Fruit fly (Drosophila melanogaster) whole organism, embryonic: ENCODE measurements around the gene QIL1.

Experiments
- Ada2b ChIP-seq: fragments of 200-800 bp; sonication (Bioruptor generic); IDR thresholded peaks from 2 replicates; pipeline ENCODE4 v1.3.6; 2022; ENCODE audit warnings: missing biosample characterization, missing genetic modification characterization
- CG10267 ChIP-seq: fragments of 200-800 bp; sonication (Bioruptor generic); optimal IDR thresholded peaks from 2 replicates; lab custom pipeline; 2018; ENCODE audit warnings: missing biosample characterization, mild to moderate bottlenecking, missing genetic modification characterization, moderate library complexity
- CG12071 ChIP-seq: fragments of 200-800 bp; sonication (Bioruptor generic); optimal IDR thresholded peaks from 3 replicates; lab custom pipeline; 2018; ENCODE audit warnings: missing biosample characterization, mild to moderate bottlenecking, missing genetic modification characterization
- CG12219 ChIP-seq: fragments of 200-800 bp; sonication (Bioruptor generic); optimal IDR thresholded peaks from 3 replicates; lab custom pipeline; 2018; ENCODE audit warnings: missing biosample characterization, mild to moderate bottlenecking, missing genetic modification characterization
- CG12391 ChIP-seq: fragments of 200-800 bp; sonication (Bioruptor generic); optimal IDR thresholded peaks from 3 replicates; lab custom pipeline; 2018; ENCODE audit warnings: missing biosample characterization, mild to moderate bottlenecking, missing genetic modification characterization, moderate library complexity
- CG12769 ChIP-seq: fragments of 200-800 bp; sonication (Bioruptor generic); optimal IDR thresholded peaks from 2 replicates; lab custom pipeline; 2019; ENCODE audit warnings: missing biosample characterization, mild to moderate bottlenecking, missing genetic modification characterization, moderate library complexity
- CG12942 ChIP-seq: fragments of 200-800 bp; sonication (Bioruptor generic); optimal IDR thresholded peaks from 3 replicates; lab custom pipeline; 2016; ENCODE audit warnings: missing biosample characterization, missing genetic modification characterization
- CG14965 ChIP-seq: fragments of 200-800 bp; sonication (Bioruptor generic); optimal IDR thresholded peaks from 2 replicates; lab custom pipeline; 2016; ENCODE audit warnings: missing biosample characterization, missing genetic modification characterization, borderline replicate concordance
- CG1529 ChIP-seq: fragments of 200-800 bp; sonication (Bioruptor generic); optimal IDR thresholded peaks from 3 replicates; lab custom pipeline; 2018; ENCODE audit warnings: missing biosample characterization, missing genetic modification characterization
- CG15514 ChIP-seq: fragments of 200-800 bp; sonication (Bioruptor generic); optimal IDR thresholded peaks from 3 replicates; lab custom pipeline; 2017; ENCODE audit warnings: missing biosample characterization, missing genetic modification characterization, mild to moderate bottlenecking, moderate library complexity, missing genetic modification reagents
- CG16813 ChIP-seq: fragments of 200-800 bp; sonication (Bioruptor generic); IDR thresholded peaks from 3 replicates; pipeline ENCODE4 v1.3.6; 2022; ENCODE audit warnings: missing biosample characterization, missing genetic modification characterization; ENCODE audit not compliant: partially characterized antibody
- CG16815 ChIP-seq: fragments of 200-800 bp; sonication (Bioruptor generic); optimal IDR thresholded peaks from 3 replicates; lab custom pipeline; 2017; ENCODE audit warnings: missing biosample characterization, mild to moderate bottlenecking, missing genetic modification characterization
- CG17186 ChIP-seq: fragments of 200-800 bp; sonication (Bioruptor generic); optimal IDR thresholded peaks from 3 replicates; lab custom pipeline; 2017; ENCODE audit warnings: missing biosample characterization, missing genetic modification reagents, missing genetic modification characterization
- CG31365 ChIP-seq: fragments of 200-800 bp; sonication (Bioruptor generic); optimal IDR thresholded peaks from 2 replicates; lab custom pipeline; 2018; ENCODE audit warnings: missing biosample characterization, mild to moderate bottlenecking, missing genetic modification characterization
- CG32767 ChIP-seq: fragments of 200-800 bp; sonication (Bioruptor generic); IDR thresholded peaks from 2 replicates; pipeline ENCODE4 v1.3.6; 2022; ENCODE audit warnings: missing biosample characterization, missing genetic modification characterization
- CG32772 ChIP-seq: fragments of 200-800 bp; sonication (Bioruptor generic); IDR thresholded peaks from 2 replicates; pipeline ENCODE4 v1.3.6; 2022; ENCODE audit warnings: missing biosample characterization, missing genetic modification characterization
- CG34224 ChIP-seq: fragments of 200-800 bp; sonication (Bioruptor generic); IDR thresholded peaks from 3 replicates; pipeline ENCODE4 v1.3.6; 2022; ENCODE audit warnings: missing biosample characterization, missing genetic modification characterization; ENCODE audit not compliant: partially characterized antibody
- CG42726 ChIP-seq: fragments of 200-800 bp; sonication (Bioruptor generic); IDR thresholded peaks from 2 replicates; pipeline ENCODE4 v1.3.6; 2022; ENCODE audit warnings: missing biosample characterization, missing genetic modification characterization; ENCODE audit not compliant: partially characterized antibody
- CG7928 ChIP-seq: fragments of 200-800 bp; sonication (Bioruptor generic); optimal IDR thresholded peaks from 2 replicates; lab custom pipeline; 2017; ENCODE audit warnings: missing biosample characterization, mild to moderate bottlenecking, missing genetic modification characterization
- CG9797 ChIP-seq: fragments of 200-800 bp; sonication (Bioruptor generic); optimal IDR thresholded peaks from 3 replicates; lab custom pipeline; 2018; ENCODE audit warnings: missing biosample characterization, mild to moderate bottlenecking, missing genetic modification characterization
- CTCF ChIP-seq: fragments of 200-800 bp; sonication (Bioruptor generic); optimal IDR thresholded peaks from 2 replicates; lab custom pipeline; 2017; ENCODE audit warnings: missing biosample characterization, mild to moderate bottlenecking, missing genetic modification characterization, moderate library complexity
- CkIIα-i1 ChIP-seq: fragments of 200-800 bp; sonication (Bioruptor generic); IDR thresholded peaks from 2 replicates; pipeline ENCODE4 v1.3.6; 2022; ENCODE audit warnings: missing biosample characterization, missing genetic modification characterization
- CrebB ChIP-seq: fragments of 200-800 bp; sonication (Bioruptor generic); optimal IDR thresholded peaks from 3 replicates; lab custom pipeline; 2018; ENCODE audit warnings: missing biosample characterization, mild to moderate bottlenecking, missing genetic modification characterization
- Dad ChIP-seq: fragments of 200-800 bp; sonication (Bioruptor generic); optimal IDR thresholded peaks from 3 replicates; lab custom pipeline; 2016; ENCODE audit warnings: missing biosample characterization, missing genetic modification characterization
- Dp ChIP-seq: fragments of 200-800 bp; sonication (Bioruptor generic); optimal IDR thresholded peaks from 2 replicates; lab custom pipeline; 2018; ENCODE audit warnings: missing biosample characterization, mild to moderate bottlenecking, missing genetic modification characterization, moderate library complexity
- Elba2 ChIP-seq: fragments of 200-800 bp; sonication (Bioruptor generic); optimal IDR thresholded peaks from 3 replicates; lab custom pipeline; 2016; ENCODE audit warnings: missing biosample characterization, missing genetic modification characterization
- Ets97D ChIP-seq: fragments of 200-800 bp; sonication (Bioruptor generic); optimal IDR thresholded peaks from 3 replicates; lab custom pipeline; 2016; ENCODE audit warnings: missing biosample characterization, missing genetic modification characterization
- Fer1 ChIP-seq: fragments of 200-800 bp; sonication (Bioruptor generic); optimal IDR thresholded peaks from 2 replicates; lab custom pipeline; 2017; ENCODE audit warnings: missing biosample characterization, mild to moderate bottlenecking, missing genetic modification characterization
- Myb ChIP-seq: fragments of 200-800 bp; sonication (Bioruptor generic); optimal IDR thresholded peaks from 2 replicates; lab custom pipeline; 2016; ENCODE audit warnings: missing biosample characterization, missing genetic modification characterization
- NC2β ChIP-seq: fragments of 200-800 bp; sonication (Bioruptor generic); optimal IDR thresholded peaks from 2 replicates; lab custom pipeline; 2016; ENCODE audit warnings: missing biosample characterization, missing genetic modification characterization
- Nf-YB ChIP-seq: fragments of 200-800 bp; sonication (Bioruptor generic); optimal IDR thresholded peaks from 3 replicates; lab custom pipeline; 2019; ENCODE audit warnings: missing biosample characterization, mild to moderate bottlenecking, missing genetic modification characterization, moderate library complexity
- Nf-YC ChIP-seq: fragments of 200-800 bp; optimal IDR thresholded peaks from 3 replicates; lab custom pipeline; 2019; ENCODE audit warnings: missing biosample characterization, mild to moderate bottlenecking, missing genetic modification characterization, moderate library complexity
- Pdp1 ChIP-seq, 2 experiments: fragments of 200-800 bp; sonication (Bioruptor generic); optimal IDR thresholded peaks; 3 replicates each; lab custom pipeline; 2016; ENCODE audit warnings: missing biosample characterization in 2 of 2, missing genetic modification characterization in 2 of 2, mild to moderate bottlenecking in 1 of 2, moderate library complexity in 1 of 2
- ab ChIP-seq: fragments of 200-800 bp; sonication (Bioruptor generic); optimal IDR thresholded peaks from 2 replicates; lab custom pipeline; 2016; ENCODE audit warnings: missing biosample characterization, missing genetic modification characterization
- bsh ChIP-seq, 2 experiments: fragments of 200-800 bp; sonication (Bioruptor generic); optimal IDR thresholded peaks; 2 replicates each; lab custom pipeline; 2017 to 2018; ENCODE audit warnings: mild to moderate bottlenecking in 2 of 2, missing biosample characterization in 2 of 2, missing genetic modification characterization in 2 of 2, moderate library complexity in 1 of 2
- caup ChIP-seq: fragments of 200-800 bp; sonication (Bioruptor generic); optimal IDR thresholded peaks from 3 replicates; lab custom pipeline; 2017; ENCODE audit warnings: missing biosample characterization, mild to moderate bottlenecking, missing genetic modification characterization, moderate library complexity; ENCODE audit not compliant: severe bottlenecking
- chn ChIP-seq: fragments of 200-800 bp; sonication (Bioruptor generic); optimal IDR thresholded peaks from 2 replicates; lab custom pipeline; 2016; ENCODE audit warnings: missing biosample characterization, missing genetic modification characterization
- dati ChIP-seq: fragments of 200-800 bp; sonication (Bioruptor generic); IDR thresholded peaks from 2 replicates; pipeline ENCODE4 v1.3.6; 2022; ENCODE audit warnings: missing biosample characterization, missing genetic modification characterization
- disco-r ChIP-seq: fragments of 200-800 bp; sonication (Bioruptor generic); optimal IDR thresholded peaks from 2 replicates; lab custom pipeline; 2016; ENCODE audit warnings: missing biosample characterization, missing genetic modification characterization
- gcm ChIP-seq: fragments of 200-800 bp; sonication (Bioruptor generic); optimal IDR thresholded peaks from 2 replicates; lab custom pipeline; 2019; ENCODE audit warnings: missing biosample characterization, mild to moderate bottlenecking, missing genetic modification characterization, moderate library complexity
- gem ChIP-seq: fragments of 200-800 bp; sonication (Bioruptor generic); optimal IDR thresholded peaks from 2 replicates; lab custom pipeline; 2019; ENCODE audit warnings: missing biosample characterization, mild to moderate bottlenecking, missing genetic modification characterization, moderate library complexity
- knrl ChIP-seq: fragments of 200-800 bp; sonication (Bioruptor generic); IDR thresholded peaks from 3 replicates; pipeline ENCODE4 v1.3.6; 2022; ENCODE audit warnings: missing biosample characterization, missing genetic modification characterization; ENCODE audit not compliant: partially characterized antibody
- nerfin-2 ChIP-seq: fragments of 200-800 bp; sonication (Bioruptor generic); IDR thresholded peaks from 2 replicates; pipeline ENCODE4 v1.3.6; 2022; ENCODE audit warnings: missing biosample characterization, missing genetic modification characterization; ENCODE audit not compliant: partially characterized antibody
- org-1 ChIP-seq: fragments of 200-800 bp; sonication (Bioruptor generic); optimal IDR thresholded peaks from 2 replicates; lab custom pipeline; 2017; ENCODE audit warnings: missing biosample characterization, missing genetic modification characterization
- pum ChIP-seq: fragments of 200-800 bp; sonication (Bioruptor generic); optimal IDR thresholded peaks from 2 replicates; lab custom pipeline; 2016; ENCODE audit warnings: missing biosample characterization, missing genetic modification characterization
- sd ChIP-seq: fragments of 200-800 bp; sonication (Bioruptor generic); optimal IDR thresholded peaks from 3 replicates; lab custom pipeline; 2018; ENCODE audit warnings: missing biosample characterization, mild to moderate bottlenecking, missing genetic modification characterization, moderate library complexity
- unc-4 ChIP-seq: fragments of 200-800 bp; sonication (Bioruptor generic); IDR thresholded peaks from 2 replicates; pipeline ENCODE4 v1.3.6; 2022; ENCODE audit warnings: missing biosample characterization, missing genetic modification characterization; ENCODE audit not compliant: partially characterized antibody
- yki ChIP-seq: fragments of >200 bp; optimal IDR thresholded peaks from 3 replicates; lab custom pipeline; 2018
- zen ChIP-seq: fragments of 200-800 bp; sonication (Bioruptor generic); optimal IDR thresholded peaks from 3 replicates; lab custom pipeline; 2018; ENCODE audit warnings: missing biosample characterization, mild to moderate bottlenecking, missing genetic modification characterization, moderate library complexity

Gene QIL1

dm6 chr3L:17474711-17475451 lies 9.1 kb downstream of the QIL1 start, which contains the start of the genes UQCR-Q and CG46525:
UQCR-Q (plus strand) TSS chr3L:17474761.
CG46525 (plus strand) TSS chr3L:17475220.
- no peak for TF ChIP-seq dati
- TF ChIP-seq gem (tag; lab: Kevin White, UChicago), result no peak
- no peak for TF ChIP-seq CG16815 (GFP tag; lab: Kevin White, UChicago)
- TF ChIP-seq Elba2 (GFP tag; lab: Kevin White, UChicago), result peak; percentile 12
- no peak for TF ChIP-seq yki (lab: Kevin White, UChicago)
- TF ChIP-seq CG7928 (GFP tag; lab: Kevin White, UChicago), result no peak
- no peak for TF ChIP-seq caup
- peak; percentile 59 for TF ChIP-seq CG10267 (tag; lab: Kevin White, UChicago)
- TF ChIP-seq Nf-YC, result peak; percentile 25
- no peak for TF ChIP-seq Dad (GFP tag; lab: Kevin White, UChicago)
- TF ChIP-seq CrebB (tag; lab: Kevin White, UChicago), result peak; percentile 33
- TF ChIP-seq pum (GFP tag; lab: Kevin White, UChicago), result no peak
- TF ChIP-seq Dp (GFP tag; lab: Kevin White, UChicago), result peak; percentile 82
- peak; percentile 68 for TF ChIP-seq Myb (GFP tag; lab: Kevin White, UChicago)
- TF ChIP-seq zen (tag; lab: Kevin White, UChicago), result peak; percentile 45
- peak; percentile 74 for TF ChIP-seq CG15514 (GFP tag; lab: Kevin White, UChicago)
- TF ChIP-seq NC2β, result no peak
- TF ChIP-seq CG12769 (tag; lab: Kevin White, UChicago), result peak; percentile 48
- peak; percentile 22; the same call in 1 of the 3 replicates for TF ChIP-seq knrl (GFP tag; lab: Robert Waterston, UW)
- TF ChIP-seq CG12071, result no peak
- no peak for TF ChIP-seq CG32772 (GFP tag; lab: Robert Waterston, UW)
- TF ChIP-seq disco-r (GFP tag; lab: Kevin White, UChicago), result no peak
- no peak for TF ChIP-seq CG17186 (GFP tag; lab: Kevin White, UChicago)
- TF ChIP-seq Ets97D (GFP tag; lab: Kevin White, UChicago), result peak; percentile 81
- peak; percentile 75 for TF ChIP-seq CTCF (GFP tag; lab: Kevin White, UChicago)
- TF ChIP-seq chn (GFP tag; lab: Kevin White, UChicago), result no peak
- TF ChIP-seq bsh (GFP tag; optimal IDR thresholded peaks at IDR 0.05; lab: Kevin White, UChicago), result no peak
- no peak for TF ChIP-seq CG32767
- no peak for TF ChIP-seq Ada2b (GFP tag; lab: Robert Waterston, UW)
- peak; percentile 48 for TF ChIP-seq CG16813 (GFP tag; lab: Robert Waterston, UW)
- TF ChIP-seq nerfin-2 (GFP tag; lab: Robert Waterston, UW), result no peak
- peak; percentile 93 for TF ChIP-seq CG9797 (GFP tag; lab: Kevin White, UChicago)
- peak; percentile 13 for TF ChIP-seq Nf-YB (GFP tag; lab: Kevin White, UChicago)
- peak in 1 of 2 experiments; percentile 96 for TF ChIP-seq Pdp1 (GFP tag; optimal IDR thresholded peaks at IDR 0.05; lab: Kevin White, UChicago)
- TF ChIP-seq org-1 (GFP tag; lab: Kevin White, UChicago), result no peak
- no peak for TF ChIP-seq CG1529 (GFP tag; lab: Kevin White, UChicago)
- TF ChIP-seq gcm, result no peak
- 0 out of 2 replicates have a peak, but pooled peaks have one; percentile 36 for TF ChIP-seq unc-4 (GFP tag; lab: Robert Waterston, UW)
- TF ChIP-seq CG31365 (tag; lab: Kevin White, UChicago), result no peak
- peak; percentile 69 for TF ChIP-seq sd
- no peak for TF ChIP-seq CG34224
- TF ChIP-seq CG14965 (GFP tag; lab: Kevin White, UChicago), result no peak
- TF ChIP-seq CG42726, result peak; percentile 62
- TF ChIP-seq ab (GFP tag; lab: Kevin White, UChicago), result no peak
- peak; percentile 16 for TF ChIP-seq Fer1 (GFP tag; lab: Kevin White, UChicago)
- TF ChIP-seq CG12219 (GFP tag; lab: Kevin White, UChicago), result no peak
- no peak for TF ChIP-seq CkIIα-i1
- TF ChIP-seq CG12391 (tag; lab: Kevin White, UChicago), result no peak
- TF ChIP-seq CG12942 (GFP tag; lab: Kevin White, UChicago), result no peak
